Worm (Caenorhabditis elegans): ENCODE data around the gene idpb-5.

idpb-5 gene

DNA sequence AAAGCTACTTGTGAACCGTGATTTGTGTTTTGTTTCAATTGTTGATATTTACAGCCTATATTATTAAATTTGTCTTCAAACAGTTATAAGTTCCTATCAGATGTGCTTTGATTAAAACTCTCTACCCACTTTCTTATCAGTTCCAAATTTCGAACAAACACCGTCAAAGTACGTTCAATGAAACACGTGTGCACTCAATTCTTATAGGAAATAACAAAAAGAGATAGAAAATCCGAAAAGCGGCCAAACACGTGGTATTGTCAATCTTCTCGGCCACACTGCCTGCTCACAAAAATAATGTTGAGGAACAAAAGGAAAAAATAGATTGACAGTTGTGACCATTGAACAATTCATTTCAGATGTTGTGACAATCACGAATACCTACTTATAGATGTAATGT, 46.6 kb downstream of the idpb-5 start (continued):
- TF ChIP-seq zfh-2 (GFP tag; conservative IDR thresholded peaks at IDR 0.05), result no peak
- no peak for TF ChIP-seq ZK185.1 (tag; optimal IDR thresholded peaks at IDR 0.05; ENCODE audit: poor library complexity, severe bottlenecking)
- no peak for TF ChIP-seq xnd-1 (tag; optimal IDR thresholded peaks at IDR 0.05)
- TF ChIP-seq snpc-1.1 (tag; optimal IDR thresholded peaks at IDR 0.05; ENCODE audit: insufficient read depth), result no peak
- no peak for TF ChIP-seq hrde-1 (tag; optimal IDR thresholded peaks at IDR 0.05; ENCODE audit: borderline replicate concordance)
- no peak for TF ChIP-seq nfyb-1 (GFP tag; IDR thresholded peaks at IDR 0.05)
- TF ChIP-seq ceh-40 (GFP tag; IDR thresholded peaks at IDR 0.05), result no peak
- peak; percentile 47 for TF ChIP-seq pha-4 (tag; optimal IDR thresholded peaks at IDR 0.05)
- TF ChIP-seq lir-1 (GFP tag; conservative IDR thresholded peaks at IDR 0.05), result no peak
- peak; percentile 63 for TF ChIP-seq ztf-26 (tag; optimal IDR thresholded peaks at IDR 0.05)
- TF ChIP-seq B0336.3 (GFP tag; IDR thresholded peaks at IDR 0.05), result peak; percentile 43; the same call in 1 of the 2 replicates
- no peak for TF ChIP-seq attf-3 (GFP tag; conservative IDR thresholded peaks at IDR 0.05)
- no peak for TF ChIP-seq ceh-27 (GFP tag; optimal IDR thresholded peaks at IDR 0.05)
- no peak for TF ChIP-seq tbx-9 (tag; optimal IDR thresholded peaks at IDR 0.05; ENCODE audit: borderline replicate concordance)
- no peak for TF ChIP-seq snpc-1.3 (tag; optimal IDR thresholded peaks at IDR 0.05; ENCODE audit: insufficient read depth)
- no peak for TF ChIP-seq bed-2 (GFP tag; IDR thresholded peaks at IDR 0.05)
- no peak for TF ChIP-seq F33H1.4 (GFP tag; IDR thresholded peaks at IDR 0.05)
- no peak for TF ChIP-seq aptf-3 (GFP tag; IDR thresholded peaks at IDR 0.05)
- TF ChIP-seq repo-1 (tag; optimal IDR thresholded peaks at IDR 0.05), result no peak
- peak; percentile 51 for TF ChIP-seq ztf-22 (GFP tag; optimal IDR thresholded peaks at IDR 0.05)
- no peak for TF ChIP-seq rpc-1 (optimal IDR thresholded peaks at IDR 0.05)
- no peak for TF ChIP-seq rpc-1 (tag; optimal IDR thresholded peaks at IDR 0.05)
- TF ChIP-seq hmg-20 (GFP tag; IDR thresholded peaks at IDR 0.05), result no peak
- TF ChIP-seq lin-35 (GFP tag; optimal IDR thresholded peaks at IDR 0.05), result no peak
- peak; percentile 18 for TF ChIP-seq lin-54 (GFP tag; optimal IDR thresholded peaks at IDR 0.05)
- TF ChIP-seq snpc-3.4 (tag; optimal IDR thresholded peaks at IDR 0.05), result no peak
- peak in 1 of 2 experiments; percentile 45 for TF ChIP-seq let-607 (tag; optimal IDR thresholded peaks at IDR 0.05)
- no peak for TF ChIP-seq nhr-120 (GFP tag; IDR thresholded peaks at IDR 0.05)
- no peak for TF ChIP-seq F52B5.7 (tag; optimal IDR thresholded peaks at IDR 0.05)
- peak; percentile 34 for TF ChIP-seq lin-40 (tag; optimal IDR thresholded peaks at IDR 0.05)
- peak; percentile 43 for TF ChIP-seq tlf-1 (GFP tag; optimal IDR thresholded peaks at IDR 0.05)
- TF ChIP-seq dox-1 (GFP tag; IDR thresholded peaks at IDR 0.05), result no peak
- TF ChIP-seq rec-8 (tag; optimal IDR thresholded peaks at IDR 0.05), result no peak
- TF ChIP-seq F10E7.11 (tag; optimal IDR thresholded peaks at IDR 0.05), result no peak
- no peak for TF ChIP-seq F49E8.2 (tag; optimal IDR thresholded peaks at IDR 0.05; ENCODE audit: insufficient read depth)
- no peak for TF ChIP-seq madf-8 (GFP tag; conservative IDR thresholded peaks at IDR 0.05)
- no peak for TF ChIP-seq T26A5.8 (tag; optimal IDR thresholded peaks at IDR 0.05)
- TF ChIP-seq hsf-1 (GFP tag; IDR thresholded peaks at IDR 0.05), result no peak
- no peak for TF ChIP-seq mes-4 (tag; optimal IDR thresholded peaks at IDR 0.05)
- peak; percentile 30; the same call in 1 of the 2 replicates for TF ChIP-seq let-526 (GFP tag; IDR thresholded peaks at IDR 0.05)
- no peak for TF ChIP-seq hmg-1.2 (GFP tag; IDR thresholded peaks at IDR 0.05)
- TF ChIP-seq Y67H2A.10 (GFP tag; conservative IDR thresholded peaks at IDR 0.05), result no peak
- TF ChIP-seq ceh-79 (tag; optimal IDR thresholded peaks at IDR 0.05), result no peak
- no peak for TF ChIP-seq sea-2 (GFP tag; IDR thresholded peaks at IDR 0.05)
- no peak for TF ChIP-seq cebp-1 (GFP tag; IDR thresholded peaks at IDR 0.05)
- peak; percentile 70 for TF ChIP-seq cebp-1 (tag; optimal IDR thresholded peaks at IDR 0.05)
- peak; percentile 9 for TF ChIP-seq K12H6.12 (tag; optimal IDR thresholded peaks at IDR 0.05)
- 0 out of 2 replicates have a peak, but pooled peaks have one; percentile 41 for TF ChIP-seq K11D2.4 (GFP tag; IDR thresholded peaks at IDR 0.05)
